Worm (Caenorhabditis elegans) whole organism, midembryonic: ENCODE data around the gene idpp-5.

Experiments
- T22C8.4 ChIP-seq: fragments of 200-800 bp; sonication (Bioruptor generic); IDR thresholded peaks from 2 replicates; pipeline ENCODE4 v1.3.6; 2022; ENCODE audit warnings: missing genetic modification characterization, missing compliant biosample characterization
- cog-1 ChIP-seq: sonication (generic microtip); optimal IDR thresholded peaks from 2 replicates; lab custom pipeline; 2016; ENCODE audit warnings: missing genetic modification characterization, missing compliant biosample characterization
- flt-1 ChIP-seq: fragments of 200-800 bp; sonication (Bioruptor generic); IDR thresholded peaks from 2 replicates; pipeline ENCODE4 v1.3.6; 2022; ENCODE audit warnings: missing genetic modification characterization, missing compliant biosample characterization
- klf-2 ChIP-seq: fragments of 200-800 bp; sonication (Bioruptor generic); conservative IDR thresholded peaks from 2 replicates; pipeline ENCODE4 v1.3.6; 2022; ENCODE audit warnings: missing genetic modification reagents, missing genetic modification characterization, missing compliant biosample characterization
- med-1 ChIP-seq: sonication (generic microtip); optimal IDR thresholded peaks from 2 replicates; lab custom pipeline; 2017; ENCODE audit warnings: missing genetic modification characterization, mild to moderate bottlenecking, missing compliant biosample characterization, antibody characterized with exemption, missing genetic modification reagents; ENCODE audit not compliant: insufficient read depth
- tab-1 ChIP-seq: fragments of 200-800 bp; sonication (Bioruptor generic); IDR thresholded peaks from 2 replicates; pipeline ENCODE4 v1.3.6; 2022; ENCODE audit warnings: missing genetic modification characterization, missing compliant biosample characterization
- ztf-23 ChIP-seq: fragments of 200-800 bp; sonication (Bioruptor generic); IDR thresholded peaks from 2 replicates; pipeline ENCODE4 v1.3.6; 2022; ENCODE audit warnings: missing genetic modification reagents, missing genetic modification characterization, missing compliant biosample characterization
- ztf-29 ChIP-seq: fragments of 200-800 bp; sonication (Bioruptor generic); IDR thresholded peaks from 2 replicates; pipeline ENCODE4 v1.3.6; 2022; ENCODE audit warnings: missing genetic modification reagents, missing genetic modification characterization, missing compliant biosample characterization

ce11 chrX:3751370-3751769 is 41.2 kb downstream of the idpp-5 start:
- TF ChIP-seq T22C8.4 (GFP tag; lab: Robert Waterston, UW) (no peak), klf-2 (GFP tag; lab: Robert Waterston, UW) (no peak), flt-1 (GFP tag; lab: Robert Waterston, UW) (no peak), cog-1 (no peak), med-1 (no peak), ztf-29 (GFP tag; lab: Robert Waterston, UW) (no peak), ztf-23 (GFP tag; lab: Robert Waterston, UW) (no peak), tab-1 (GFP tag; lab: Robert Waterston, UW) (no peak)
